Fruit fly (Drosophila melanogaster) whole organism, pupa: ENCODE data around the gene Elp6.

Experiments used
- CG10348 ChIP-seq: fragments of 200-800 bp; sonication (Bioruptor generic); IDR thresholded peaks from 2 replicates; pipeline ENCODE4 v1.3.6; 2022; ENCODE audit warnings: missing biosample characterization, missing genetic modification characterization
- CG12605 ChIP-seq: fragments of 200-800 bp; sonication (Bioruptor generic); IDR thresholded peaks from 2 replicates; pipeline ENCODE4 v1.3.6; 2022; ENCODE audit warnings: missing biosample characterization, missing genetic modification characterization
- CG13204 ChIP-seq: fragments of 200-800 bp; sonication (Bioruptor generic); optimal IDR thresholded peaks from 2 replicates; lab custom pipeline; 2018; ENCODE audit warnings: missing biosample characterization, mild to moderate bottlenecking, missing genetic modification characterization, moderate library complexity
- CG14655 ChIP-seq: fragments of 200-800 bp; sonication (Bioruptor generic); optimal IDR thresholded peaks from 3 replicates; lab custom pipeline; 2017; ENCODE audit warnings: mild to moderate bottlenecking, missing biosample characterization, missing genetic modification reagents, missing genetic modification characterization
- CG15710 ChIP-seq: fragments of 200-800 bp; sonication (Bioruptor generic); optimal IDR thresholded peaks from 2 replicates; lab custom pipeline; 2018; ENCODE audit warnings: missing biosample characterization, mild to moderate bottlenecking, missing genetic modification characterization, moderate library complexity
- CG17806 ChIP-seq: fragments of 200-800 bp; sonication (Bioruptor generic); optimal IDR thresholded peaks from 2 replicates; lab custom pipeline; 2018; ENCODE audit warnings: missing biosample characterization, mild to moderate bottlenecking, missing genetic modification characterization, moderate library complexity
- CG32121 ChIP-seq: fragments of 200-800 bp; sonication (Bioruptor generic); IDR thresholded peaks from 2 replicates; pipeline ENCODE4 v1.3.6; 2022; ENCODE audit warnings: missing biosample characterization, missing genetic modification characterization
- CG4496 ChIP-seq: fragments of 200-800 bp; sonication (Bioruptor generic); IDR thresholded peaks from 3 replicates; pipeline ENCODE4 v1.3.6; 2022; ENCODE audit warnings: missing biosample characterization, missing genetic modification characterization
- CG8159 ChIP-seq: fragments of 200-800 bp; sonication (Bioruptor generic); optimal IDR thresholded peaks from 3 replicates; lab custom pipeline; 2018; ENCODE audit warnings: missing biosample characterization, mild to moderate bottlenecking, missing genetic modification characterization, moderate library complexity
- CG8301 ChIP-seq: fragments of 200-800 bp; sonication (Bioruptor generic); optimal IDR thresholded peaks from 2 replicates; lab custom pipeline; 2018; ENCODE audit warnings: missing biosample characterization, mild to moderate bottlenecking, missing genetic modification characterization
- CG9948 ChIP-seq: fragments of 200-800 bp; sonication (Bioruptor generic); optimal IDR thresholded peaks from 2 replicates; lab custom pipeline; 2018; ENCODE audit warnings: missing biosample characterization, mild to moderate bottlenecking, missing genetic modification characterization, moderate library complexity
- D1 ChIP-seq: fragments of 200-800 bp; sonication (Bioruptor generic); optimal IDR thresholded peaks from 2 replicates; lab custom pipeline; 2018; ENCODE audit warnings: missing biosample characterization, mild to moderate bottlenecking, missing genetic modification characterization, moderate library complexity
- EcR ChIP-seq: fragments of 200-800 bp; sonication (Bioruptor generic); optimal IDR thresholded peaks from 3 replicates; lab custom pipeline; 2019; ENCODE audit warnings: missing biosample characterization, missing genetic modification characterization, mild to moderate bottlenecking, moderate library complexity, missing genetic modification reagents
- Ets98B ChIP-seq: fragments of 200-800 bp; sonication (Bioruptor generic); IDR thresholded peaks from 2 replicates; pipeline ENCODE4 v1.3.6; 2022; ENCODE audit warnings: missing biosample characterization, missing genetic modification characterization
- Pif1A ChIP-seq: fragments of 200-800 bp; sonication (Bioruptor generic); optimal IDR thresholded peaks from 3 replicates; lab custom pipeline; 2016; ENCODE audit warnings: missing biosample characterization, missing genetic modification characterization
- Pif1B ChIP-seq: fragments of 200-800 bp; sonication (Bioruptor generic); optimal IDR thresholded peaks from 3 replicates; lab custom pipeline; 2016; ENCODE audit warnings: missing biosample characterization, missing genetic modification characterization
- Snoo ChIP-seq: fragments of 200-800 bp; sonication (Bioruptor generic); optimal IDR thresholded peaks from 3 replicates; lab custom pipeline; 2017; ENCODE audit warnings: missing biosample characterization, mild to moderate bottlenecking, missing genetic modification characterization, inconsistent platforms
- fd96Ca ChIP-seq: fragments of 200-800 bp; sonication (Bioruptor generic); IDR thresholded peaks from 3 replicates; pipeline ENCODE4 v1.3.6; 2022; ENCODE audit warnings: missing biosample characterization, missing genetic modification characterization
- gl ChIP-seq: fragments of 200-800 bp; sonication (Bioruptor generic); optimal IDR thresholded peaks from 2 replicates; lab custom pipeline; 2018; ENCODE audit warnings: missing biosample characterization, mild to moderate bottlenecking, missing genetic modification characterization
- rn ChIP-seq: fragments of 200-800 bp; sonication (Bioruptor generic); IDR thresholded peaks from 2 replicates; pipeline ENCODE4 v1.3.6; 2022; ENCODE audit warnings: missing biosample characterization, missing genetic modification characterization

The Elp6 gene

dm6 chr3R:13353373-13353772 is 13.3 kb downstream of the Elp6 start, which contains the start of gene mthl12:
TSS of gene mthl12 (plus strand) at chr3R:13353673.
- TF ChIP-seq EcR (GFP tag; lab: Kevin White, UChicago): no peak
- TF ChIP-seq, all 21 proteins: peak for 0

DNA sequence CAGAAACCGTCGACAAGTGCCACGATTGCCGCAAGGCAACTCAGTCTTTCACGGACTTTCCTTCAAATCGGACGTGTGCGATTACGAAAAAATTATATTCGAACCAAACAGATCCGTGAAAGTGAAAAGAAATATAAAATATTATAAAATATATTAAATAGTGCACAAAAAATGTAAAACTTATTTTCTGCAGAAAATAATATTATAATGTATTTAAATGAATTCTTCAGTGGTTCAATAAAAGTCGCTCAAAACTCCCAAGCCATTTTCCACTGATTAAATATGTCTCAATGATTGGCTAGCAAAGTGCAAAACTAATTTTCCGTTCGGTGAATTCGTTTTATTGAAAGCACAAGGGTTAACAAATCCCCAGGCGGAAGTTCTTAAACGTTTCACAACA is 28.7 kb downstream of the Elp6 start, which contains the start of gene PK2-R1:
Gene PK2-R1, plus strand, starts transcription at position 301 of the 400 bp plus-strand sequence.
- TF ChIP-seq CG14655 (GFP tag; lab: Kevin White, UChicago) (no peak), Pif1A (no peak), CG32121 (GFP tag; lab: Robert Waterston, UW) (no peak), gl (no peak), Snoo (no peak)

DNA sequence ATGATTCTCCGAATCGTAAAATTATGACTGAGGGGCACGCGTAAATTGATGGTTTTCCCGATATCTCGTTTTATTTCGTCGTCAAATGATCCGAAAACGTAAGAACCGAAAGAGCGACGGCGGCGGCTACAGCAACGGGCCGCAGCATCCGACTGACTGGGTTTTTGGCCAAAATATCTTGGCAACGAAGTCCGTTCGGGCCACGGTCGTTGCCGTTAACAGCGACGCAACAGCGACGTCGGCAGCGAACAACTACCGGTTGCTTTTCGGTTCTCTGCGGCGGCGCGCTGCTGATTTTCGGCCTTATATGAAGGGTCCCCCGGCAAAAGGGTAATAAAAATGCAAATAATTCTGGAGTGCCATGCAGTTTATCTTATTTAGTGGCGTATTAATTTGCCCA is 32.7 kb downstream of the Elp6 start, which contains the start of gene PK2-R2:
Gene PK2-R2, minus strand, starts transcription at position 160 of the 400 bp plus-strand sequence.
- TF ChIP-seq CG15710 (tag; lab: Kevin White, UChicago): no peak
- no peak for TF ChIP-seq fd96Ca

dm6 chr3R:13333031-13333430 is 33.7 kb downstream of the Elp6 start:
- TF ChIP-seq CG15710 (tag; lab: Kevin White, UChicago) (no peak), EcR (GFP tag; lab: Kevin White, UChicago) (no peak), CG8301 (no peak), CG10348 (GFP tag; lab: Robert Waterston, UW) (no peak), fd96Ca (no peak), CG8159 (tag; lab: Kevin White, UChicago) (no peak), Pif1A (no peak), Snoo (no peak), D1 (tag; lab: Kevin White, UChicago) (no peak), gl (no peak), CG4496 (GFP tag; lab: Robert Waterston, UW) (no peak), CG9948 (tag; lab: Kevin White, UChicago) (no peak), rn (no peak), Pif1B (GFP tag; lab: Kevin White, UChicago) (no peak), Ets98B (GFP tag; lab: Robert Waterston, UW) (no peak), CG12605 (GFP tag; lab: Robert Waterston, UW) (no peak), CG13204 (GFP tag; lab: Kevin White, UChicago) (no peak), CG14655 (GFP tag; lab: Kevin White, UChicago) (no peak)

- no peak for TF ChIP-seq CG9948 (tag; lab: Kevin White, UChicago)
- TF ChIP-seq CG14655 (GFP tag; lab: Kevin White, UChicago): no peak
- TF ChIP-seq CG12605 (GFP tag; lab: Robert Waterston, UW): no peak
- peak; percentile 76; the same call in 2 of the 3 replicates for TF ChIP-seq CG4496 (GFP tag; lab: Robert Waterston, UW)
- TF ChIP-seq CG8301: no peak
- no peak for TF ChIP-seq CG8159 (tag; lab: Kevin White, UChicago)
- TF ChIP-seq Pif1A: peak; percentile 20
- TF ChIP-seq D1 (tag; lab: Kevin White, UChicago): no peak
- TF ChIP-seq Snoo: no peak
- TF ChIP-seq rn: no peak
- no peak for TF ChIP-seq fd96Ca
- no peak for TF ChIP-seq EcR (GFP tag; lab: Kevin White, UChicago)
- TF ChIP-seq CG17806 (tag; lab: Kevin White, UChicago): no peak
- TF ChIP-seq gl: no peak
Observed at dm6 chr3R:13319873-13320272, 46.8 kb downstream of the Elp6 start.

DNA sequence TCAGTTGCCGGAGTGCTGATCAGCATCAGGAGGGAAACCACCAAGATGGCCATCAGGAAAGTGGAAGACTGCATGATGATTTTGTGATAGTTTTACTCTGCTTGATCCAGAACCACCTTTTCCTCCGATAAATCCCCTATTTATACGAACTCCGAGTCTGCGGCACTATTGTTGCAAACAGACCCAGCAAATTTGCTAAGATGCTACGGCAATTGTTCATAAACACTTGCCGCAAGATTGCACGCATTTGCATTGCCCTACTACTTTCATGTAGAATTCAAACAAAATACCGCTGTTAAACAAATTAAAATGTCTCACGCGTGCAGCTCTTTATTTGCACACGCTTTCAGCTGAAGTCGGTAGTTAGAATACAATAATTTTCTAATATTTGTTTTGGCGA is 47.5 kb downstream of the Elp6 start, which contains the start of gene CG45080:
Gene CG45080, minus strand, starts transcription at position 101 of the 400 bp plus-strand sequence.
- TF ChIP-seq CG15710 (tag; lab: Kevin White, UChicago) (no peak), CG4496 (GFP tag; lab: Robert Waterston, UW) (no peak), CG17806 (tag; lab: Kevin White, UChicago) (no peak), rn (no peak), CG14655 (GFP tag; lab: Kevin White, UChicago) (no peak), CG13204 (GFP tag; lab: Kevin White, UChicago) (no peak), CG10348 (GFP tag; lab: Robert Waterston, UW) (no peak), Snoo (no peak)
- TF ChIP-seq, all 21 proteins: peak for 0

dm6 chr3R:13313088-13313487 is 53.6 kb downstream of the Elp6 start, which contains the start of gene CG44142:
TSS of gene CG44142 (minus strand) at chr3R:13313188.
- TF ChIP-seq CG9948 (tag; lab: Kevin White, UChicago) (no peak), CG4496 (GFP tag; lab: Robert Waterston, UW) (no peak), CG32121 (GFP tag; lab: Robert Waterston, UW) (no peak), Pif1B (GFP tag; lab: Kevin White, UChicago) (no peak), CG8159 (tag; lab: Kevin White, UChicago) (no peak), fd96Ca (no peak), CG10348 (GFP tag; lab: Robert Waterston, UW) (no peak), CG17806 (tag; lab: Kevin White, UChicago) (no peak)
- TF ChIP-seq, all 21 proteins: peak for 0
